Worm (Caenorhabditis elegans): Measurements from ENCODE around the gene R04F11.3.
A peak's percentile ranks its signal among the peaks of the same experiment; 100 is the strongest.

The R04F11.3 gene

ce11 chrV:12343419-12343969 lies 26.5 kb upstream of the R04F11.3 start, which contains the start of gene tomm-20 (continued):
- TF ChIP-seq ceh-2 (tag; optimal IDR thresholded peaks at IDR 0.05), result peak; percentile 25
- peak; percentile 39 for TF ChIP-seq pat-9 (tag; optimal IDR thresholded peaks at IDR 0.05)
- TF ChIP-seq K09A11.1 (tag; optimal IDR thresholded peaks at IDR 0.05; ENCODE audit: insufficient read depth), result no peak
- peak; percentile 40 for TF ChIP-seq lin-11 (tag; optimal IDR thresholded peaks at IDR 0.05)
- TF ChIP-seq pax-1 (tag; optimal IDR thresholded peaks at IDR 0.05), result no peak
- TF ChIP-seq sdc-2 (tag; optimal IDR thresholded peaks at IDR 0.05), result no peak
- peak; percentile 57 for TF ChIP-seq fax-1 (tag; optimal IDR thresholded peaks at IDR 0.05)
- TF ChIP-seq ama-1 (optimal IDR thresholded peaks at IDR 0.05), result no peak
- TF ChIP-seq ceh-9 (tag; optimal IDR thresholded peaks at IDR 0.05), result no peak
- TF ChIP-seq fkh-6 (tag; optimal IDR thresholded peaks at IDR 0.05), result peak; percentile 32
- peak; percentile 25 for TF ChIP-seq hlh-30 (tag; optimal IDR thresholded peaks at IDR 0.05; ENCODE audit: insufficient read depth)
- TF ChIP-seq ceh-30 (tag; optimal IDR thresholded peaks at IDR 0.05), result no peak
- TF ChIP-seq ttx-3 (tag; optimal IDR thresholded peaks at IDR 0.05), result no peak
- TF ChIP-seq K02D7.2 (tag; optimal IDR thresholded peaks at IDR 0.05), result no peak
- no peak for TF ChIP-seq hlh-15 (tag; optimal IDR thresholded peaks at IDR 0.05)
- no peak for TF ChIP-seq mec-3 (tag; optimal IDR thresholded peaks at IDR 0.05; ENCODE audit: borderline replicate concordance)
- no peak for TF ChIP-seq pqm-1 (tag; optimal IDR thresholded peaks at IDR 0.05)

- no peak for TF ChIP-seq ceh-9 (tag; optimal IDR thresholded peaks at IDR 0.05)
- TF ChIP-seq dve-1 (tag; optimal IDR thresholded peaks at IDR 0.05), result no peak
- no peak for TF ChIP-seq zip-5 (tag; optimal IDR thresholded peaks at IDR 0.05)
- TF ChIP-seq pha-4 (tag; optimal IDR thresholded peaks at IDR 0.05), result no peak
- no peak for TF ChIP-seq pros-1 (tag; optimal IDR thresholded peaks at IDR 0.05)
- TF ChIP-seq ref-2 (tag; optimal IDR thresholded peaks at IDR 0.05), result no peak
- TF ChIP-seq nhr-11 (tag; optimal IDR thresholded peaks at IDR 0.05), result no peak
Measured at ce11 chrV:12337894-12338293, 20.9 kb upstream of the R04F11.3 start, which contains the start of gene twk-13. TSS of gene twk-13 (minus strand) at chrV:12337994.

- no peak for TF ChIP-seq unc-86 (tag; optimal IDR thresholded peaks at IDR 0.05)
- peak; percentile 4 for TF ChIP-seq unc-55 (GFP tag; optimal IDR thresholded peaks at IDR 0.05)
Measured at ce11 chrV:12334387-12334786, 17.4 kb upstream of the R04F11.3 start.

ce11 chrV:12331820-12332219 lies 14.8 kb upstream of the R04F11.3 start:
- TF ChIP-seq che-1 (tag; optimal IDR thresholded peaks at IDR 0.05), result peak; percentile 40
- peak; percentile 22 for TF ChIP-seq madf-2 (tag; optimal IDR thresholded peaks at IDR 0.05)
- no peak for TF ChIP-seq ets-4 (tag; optimal IDR thresholded peaks at IDR 0.05)
- peak; percentile 16 for TF ChIP-seq hlh-13 (GFP tag; optimal IDR thresholded peaks at IDR 0.05)

ce11 chrV:12329173-12329572 lies 12.2 kb upstream of the R04F11.3 start:
- TF ChIP-seq sdc-2 (tag; optimal IDR thresholded peaks at IDR 0.05) (no peak), pha-2 (tag; optimal IDR thresholded peaks at IDR 0.05) (no peak), ceh-2 (tag; optimal IDR thresholded peaks at IDR 0.05) (no peak), unc-42 (tag; optimal IDR thresholded peaks at IDR 0.05) (peak; percentile 75), K02D7.2 (tag; optimal IDR thresholded peaks at IDR 0.05) (no peak)

ce11 chrV:12326638-12327037 lies 9.7 kb upstream of the R04F11.3 start:
- no peak for TF ChIP-seq ref-2 (tag; optimal IDR thresholded peaks at IDR 0.05)
- TF ChIP-seq ama-1 (optimal IDR thresholded peaks at IDR 0.05), result no peak
- no peak for TF ChIP-seq ceh-2 (tag; optimal IDR thresholded peaks at IDR 0.05)
- TF ChIP-seq T23F11.4 (GFP tag; optimal IDR thresholded peaks at IDR 0.05), result no peak
- no peak for TF ChIP-seq hlh-15 (tag; optimal IDR thresholded peaks at IDR 0.05)
- TF ChIP-seq C38D4.7 (GFP tag; optimal IDR thresholded peaks at IDR 0.05), result no peak
- TF ChIP-seq unc-86 (tag; optimal IDR thresholded peaks at IDR 0.05), result no peak
- TF ChIP-seq ceh-30 (tag; optimal IDR thresholded peaks at IDR 0.05), result no peak
- TF ChIP-seq pha-4 (tag; optimal IDR thresholded peaks at IDR 0.05), result no peak
- no peak for TF ChIP-seq ceh-45 (GFP tag; IDR thresholded peaks at IDR 0.05)
- TF ChIP-seq unc-55 (GFP tag; optimal IDR thresholded peaks at IDR 0.05), result no peak
- no peak for TF ChIP-seq ahr-1 (tag; optimal IDR thresholded peaks at IDR 0.05)
- TF ChIP-seq ceh-34 (tag; optimal IDR thresholded peaks at IDR 0.05), result no peak

Data from whole organism, late embryonic.